Fruit fly (Drosophila melanogaster): ENCODE results near the gene CG31776.

dm6 chr2L:3465426-3465825, 4.6 kb upstream of the CG31776 start:
- TF ChIP-seq CG8478 (optimal IDR thresholded peaks at IDR 0.05) (no peak), usp (GFP tag; optimal IDR thresholded peaks at IDR 0.05) (no peak), pan (optimal IDR thresholded peaks at IDR 0.05) (no peak), EcR (GFP tag; optimal IDR thresholded peaks at IDR 0.05) (no peak), psq (optimal IDR thresholded peaks at IDR 0.05) (no peak)

All from whole organism.